Fruit fly (Drosophila melanogaster) S2 (cell line): ENCODE results near the gene Mocs1.

Experiments used
- CG8478 ChIP-seq: fragments of >200 bp; optimal IDR thresholded peaks from 2 replicates; lab custom pipeline; 2018
- CTCF ChIP-seq, 2 experiments: fragments of >200 bp; optimal IDR thresholded peaks; 2 replicates each; lab custom pipeline; 2018

- TF ChIP-seq CTCF (optimal IDR thresholded peaks at IDR 0.05; lab: Kevin White, UChicago) (no peak), CG8478 (no peak)
These were observed 26.7 kb upstream of the Mocs1 start for dm6 chr3L:11043650-11044049.
